Worm (Caenorhabditis elegans) whole organism, young adult: ENCODE measurements around the gene nlp-27.

Experiments
- B0035.1 ChIP-seq: sonication (generic microtip); optimal IDR thresholded peaks from 2 replicates; lab custom pipeline; 2016; ENCODE audit warnings: missing genetic modification characterization, mild to moderate bottlenecking, missing compliant biosample characterization, missing genotype, missing genetic modification reagents
- B0336.3 ChIP-seq: fragments of 200-800 bp; sonication (Bioruptor generic); IDR thresholded peaks from 2 replicates; pipeline ENCODE4 v1.3.6; 2022; ENCODE audit warnings: missing genetic modification characterization, missing compliant biosample characterization
- C06A6.2 ChIP-seq: fragments of 200-800 bp; sonication (Bioruptor generic); conservative IDR thresholded peaks from 2 replicates; pipeline ENCODE4 v1.3.6; 2022; ENCODE audit warnings: missing genetic modification characterization, missing compliant biosample characterization
- C17E4.6 ChIP-seq: fragments of 200-800 bp; sonication (Bioruptor generic); IDR thresholded peaks from 2 replicates; pipeline ENCODE4 v1.3.6; 2022; ENCODE audit warnings: missing genetic modification reagents, missing genetic modification characterization, missing compliant biosample characterization
- D2030.7 ChIP-seq: fragments of 200-800 bp; sonication (Bioruptor generic); IDR thresholded peaks from 2 replicates; pipeline ENCODE4 v1.3.6; 2022; ENCODE audit warnings: missing genetic modification reagents, missing genetic modification characterization, missing compliant biosample characterization
- F22D6.2 ChIP-seq: sonication (generic microtip); optimal IDR thresholded peaks from 2 replicates; lab custom pipeline; 2016; ENCODE audit warnings: mild to moderate bottlenecking, missing genetic modification characterization, missing compliant biosample characterization
- F37B4.10 ChIP-seq: fragments of 200-800 bp; sonication (Bioruptor generic); IDR thresholded peaks from 2 replicates; pipeline ENCODE4 v1.3.6; 2022; ENCODE audit warnings: missing genetic modification characterization, missing compliant biosample characterization
- F57A8.1 ChIP-seq: fragments of 200-800 bp; sonication (Bioruptor generic); optimal IDR thresholded peaks from 2 replicates; lab custom pipeline; 2018; ENCODE audit warnings: mild to moderate bottlenecking, missing genetic modification characterization, moderate library complexity, missing compliant biosample characterization
- T26A5.8 ChIP-seq: sonication (generic microtip); optimal IDR thresholded peaks from 2 replicates; lab custom pipeline; 2016; ENCODE audit warnings: missing genetic modification characterization, missing compliant biosample characterization
- Y79H2A.3 ChIP-seq: fragments of 200-800 bp; sonication (Bioruptor generic); conservative IDR thresholded peaks from 2 replicates; pipeline ENCODE4 v1.3.6; 2022; ENCODE audit warnings: missing genetic modification reagents, missing genetic modification characterization, missing compliant biosample characterization
- Y95B8A.8 ChIP-seq: fragments of 200-800 bp; sonication (Bioruptor generic); IDR thresholded peaks from 2 replicates; pipeline ENCODE4 v1.3.6; 2022; ENCODE audit warnings: missing genetic modification reagents, missing genetic modification characterization, missing compliant biosample characterization
- akir-1 ChIP-seq: fragments of 200-800 bp; sonication (Bioruptor generic); optimal IDR thresholded peaks from 2 replicates; lab custom pipeline; 2018; ENCODE audit warnings: mild to moderate bottlenecking, missing genetic modification characterization, moderate library complexity, missing compliant biosample characterization
- ama-1 ChIP-seq, 3 experiments: fragments of 150-350 bp in 1 of 3; sonication (generic microtip) in 2 of 3; optimal IDR thresholded peaks; 2 replicates each; lab custom pipeline; 2014 to 2018; ENCODE audit warnings: missing biosample characterization in 2 of 3, missing genetic modification characterization in 2 of 3, missing genetic modification reagents in 2 of 3
- ccch-3 ChIP-seq: fragments of 200-800 bp; sonication (Bioruptor generic); optimal IDR thresholded peaks from 2 replicates; lab custom pipeline; 2018; ENCODE audit warnings: mild to moderate bottlenecking, missing genetic modification characterization, missing compliant biosample characterization
- cebp-1 ChIP-seq, 2 experiments: fragments of 200-800 bp in 1 of 2; sonication (Bioruptor generic) in 1 of 2; sonication (generic microtip) in 1 of 2; IDR thresholded peaks in 1 of 2; optimal IDR thresholded peaks in 1 of 2; 2 replicates each; pipeline versions ENCODE4 v1.3.6 to Lab custom; 2017 to 2022; ENCODE audit warnings: missing compliant biosample characterization in 2 of 2, missing genetic modification characterization in 2 of 2, mild to moderate bottlenecking in 1 of 2, missing genetic modification reagents in 1 of 2, moderate library complexity in 1 of 2
- ceh-100 ChIP-seq: fragments of 200-800 bp; sonication (Bioruptor generic); IDR thresholded peaks from 2 replicates; pipeline ENCODE4 v1.3.6; 2022; ENCODE audit warnings: missing genetic modification reagents, missing genetic modification characterization, missing compliant biosample characterization
- ceh-58 ChIP-seq: fragments of 200-800 bp; sonication (Bioruptor generic); IDR thresholded peaks from 2 replicates; pipeline ENCODE4 v1.3.6; 2022; ENCODE audit warnings: missing genetic modification characterization, missing compliant biosample characterization
- ceh-79 ChIP-seq: sonication (generic microtip); optimal IDR thresholded peaks from 2 replicates; lab custom pipeline; 2017; ENCODE audit warnings: mild to moderate bottlenecking, missing genetic modification characterization, missing compliant biosample characterization
- chd-7 ChIP-seq: sonication (generic microtip); optimal IDR thresholded peaks from 2 replicates; lab custom pipeline; 2016; ENCODE audit warnings: mild to moderate bottlenecking, missing genetic modification characterization, moderate library complexity, missing compliant biosample characterization
- ets-4 ChIP-seq: fragments of 200-800 bp; sonication (Bioruptor generic); optimal IDR thresholded peaks from 2 replicates; lab custom pipeline; 2018; ENCODE audit warnings: mild to moderate bottlenecking, missing genetic modification characterization, missing compliant biosample characterization
- fkh-3 ChIP-seq: sonication (generic microtip); optimal IDR thresholded peaks from 2 replicates; lab custom pipeline; 2016; ENCODE audit warnings: mild to moderate bottlenecking, missing genetic modification characterization, missing compliant biosample characterization
- hlh-26 ChIP-seq: fragments of 200-800 bp; sonication (Bioruptor generic); conservative IDR thresholded peaks from 2 replicates; pipeline ENCODE4 v1.3.6; 2022; ENCODE audit warnings: missing genetic modification reagents, missing genetic modification characterization, missing compliant biosample characterization
- hmg-1.2 ChIP-seq: fragments of 200-800 bp; sonication (Bioruptor generic); IDR thresholded peaks from 2 replicates; pipeline ENCODE4 v1.3.6; 2022; ENCODE audit warnings: missing genetic modification reagents, missing genetic modification characterization, missing compliant biosample characterization
- hmg-20 ChIP-seq: fragments of 200-800 bp; sonication (Bioruptor generic); IDR thresholded peaks from 2 replicates; pipeline ENCODE4 v1.3.6; 2022; ENCODE audit warnings: missing genetic modification reagents, missing genetic modification characterization, missing compliant biosample characterization
- hrde-1 ChIP-seq: sonication (generic microtip); optimal IDR thresholded peaks from 2 replicates; lab custom pipeline; 2016; ENCODE audit warnings: missing genetic modification characterization, mild to moderate bottlenecking, missing compliant biosample characterization, moderate library complexity, missing genotype, missing genetic modification reagents, borderline replicate concordance
- hsf-1 ChIP-seq: fragments of 200-800 bp; sonication (Bioruptor generic); IDR thresholded peaks from 2 replicates; pipeline ENCODE4 v1.3.6; 2022; ENCODE audit warnings: missing genetic modification reagents, missing genetic modification characterization, missing compliant biosample characterization
- lag-1 ChIP-seq: fragments of 200-800 bp; sonication (Bioruptor generic); IDR thresholded peaks from 2 replicates; pipeline ENCODE4 v1.3.6; 2022; ENCODE audit warnings: missing genetic modification reagents, missing genetic modification characterization, missing compliant biosample characterization
- lin-40 ChIP-seq: sonication (generic microtip); optimal IDR thresholded peaks from 2 replicates; lab custom pipeline; 2016; ENCODE audit warnings: missing genetic modification characterization, mild to moderate bottlenecking, missing compliant biosample characterization, missing genotype, missing genetic modification reagents
- lin-54 ChIP-seq: fragments of 200-800 bp; sonication (Bioruptor generic); optimal IDR thresholded peaks from 2 replicates; lab custom pipeline; 2018; ENCODE audit warnings: mild to moderate bottlenecking, missing genetic modification characterization, missing compliant biosample characterization
- lsl-1 ChIP-seq: fragments of 200-800 bp; sonication (Bioruptor generic); optimal IDR thresholded peaks from 2 replicates; lab custom pipeline; 2018; ENCODE audit warnings: mild to moderate bottlenecking, missing genetic modification characterization, moderate library complexity, missing compliant biosample characterization
- lsy-27 ChIP-seq: sonication (generic microtip); optimal IDR thresholded peaks from 2 replicates; lab custom pipeline; 2017; ENCODE audit warnings: missing genetic modification characterization, mild to moderate bottlenecking, missing compliant biosample characterization, antibody characterized with exemption, missing genotype, borderline replicate concordance; ENCODE audit not compliant: insufficient read depth
- madf-10 ChIP-seq: sonication (generic microtip); optimal IDR thresholded peaks from 2 replicates; lab custom pipeline; 2016; ENCODE audit warnings: mild to moderate bottlenecking, missing genetic modification characterization, missing compliant biosample characterization
- mxl-1 ChIP-seq: sonication (generic microtip); optimal IDR thresholded peaks from 2 replicates; lab custom pipeline; 2016; ENCODE audit warnings: missing genetic modification characterization, missing compliant biosample characterization
- nfya-1 ChIP-seq: sonication (generic microtip); optimal IDR thresholded peaks from 2 replicates; lab custom pipeline; 2017; ENCODE audit warnings: antibody characterized with exemption, missing compliant biosample characterization, missing genetic modification characterization, borderline replicate concordance; ENCODE audit not compliant: insufficient read depth
- nhr-90 ChIP-seq: sonication (generic microtip); optimal IDR thresholded peaks from 2 replicates; lab custom pipeline; 2016; ENCODE audit warnings: missing genotype, mild to moderate bottlenecking, missing genetic modification characterization, missing compliant biosample characterization
- sea-2 ChIP-seq: fragments of 200-800 bp; sonication (Bioruptor generic); IDR thresholded peaks from 2 replicates; pipeline ENCODE4 v1.3.6; 2022; ENCODE audit warnings: missing genetic modification characterization, missing compliant biosample characterization
- tlf-1 ChIP-seq: fragments of 200-800 bp; sonication (Bioruptor generic); optimal IDR thresholded peaks from 2 replicates; lab custom pipeline; 2018; ENCODE audit warnings: mild to moderate bottlenecking, missing genetic modification characterization, missing compliant biosample characterization
- unc-62 ChIP-seq: fragments of 150-350 bp; optimal IDR thresholded peaks from 2 replicates; lab custom pipeline; 2014; ENCODE audit warnings: missing biosample characterization, missing genetic modification reagents, missing genetic modification characterization
- zfh-2 ChIP-seq: fragments of 200-800 bp; sonication (Bioruptor generic); conservative IDR thresholded peaks from 2 replicates; pipeline ENCODE4 v1.3.6; 2022; ENCODE audit warnings: missing genetic modification reagents, missing genetic modification characterization, missing compliant biosample characterization
- ztf-25 ChIP-seq: fragments of 200-800 bp; sonication (Bioruptor generic); IDR thresholded peaks from 2 replicates; pipeline ENCODE4 v1.3.6; 2022; ENCODE audit warnings: missing genetic modification reagents, missing genetic modification characterization, missing compliant biosample characterization
- ztf-26 ChIP-seq: sonication (generic microtip); optimal IDR thresholded peaks from 2 replicates; lab custom pipeline; 2017; ENCODE audit warnings: missing genetic modification characterization, missing compliant biosample characterization

nlp-27 gene

DNA sequence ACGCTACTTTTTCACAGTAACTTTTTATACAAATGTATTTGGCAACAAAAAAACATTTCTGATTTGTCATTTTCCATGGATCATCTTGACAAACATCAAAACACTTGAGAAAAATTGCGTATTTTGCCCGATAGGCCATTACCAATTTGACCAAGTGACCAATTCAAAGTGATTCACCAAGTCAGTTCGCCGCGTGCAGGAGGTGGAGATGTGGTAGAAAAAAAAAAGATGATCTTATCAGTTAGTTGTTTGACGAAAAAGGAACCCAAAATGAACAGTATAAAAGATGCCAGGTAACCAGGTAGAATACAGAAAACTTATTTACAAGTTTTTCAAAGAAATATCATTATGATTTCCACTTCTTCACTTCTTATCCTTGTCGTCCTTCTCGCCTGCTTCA lies at the start of gene nlp-27:
nlp-27 (plus strand) TSS at position 309 of the 400 bp plus-strand sequence.
- no peak for TF ChIP-seq hsf-1 (GFP tag; lab: Robert Waterston, UW)
- TF ChIP-seq madf-10 (tag; lab: Kevin White, UChicago): no peak
- no peak for TF ChIP-seq mxl-1 (tag; lab: Kevin White, UChicago)
- no peak for TF ChIP-seq F57A8.1 (GFP tag; lab: Kevin White, UChicago)
- no peak for TF ChIP-seq ceh-79 (tag; lab: Kevin White, UChicago)
- TF ChIP-seq zfh-2: no peak

DNA sequence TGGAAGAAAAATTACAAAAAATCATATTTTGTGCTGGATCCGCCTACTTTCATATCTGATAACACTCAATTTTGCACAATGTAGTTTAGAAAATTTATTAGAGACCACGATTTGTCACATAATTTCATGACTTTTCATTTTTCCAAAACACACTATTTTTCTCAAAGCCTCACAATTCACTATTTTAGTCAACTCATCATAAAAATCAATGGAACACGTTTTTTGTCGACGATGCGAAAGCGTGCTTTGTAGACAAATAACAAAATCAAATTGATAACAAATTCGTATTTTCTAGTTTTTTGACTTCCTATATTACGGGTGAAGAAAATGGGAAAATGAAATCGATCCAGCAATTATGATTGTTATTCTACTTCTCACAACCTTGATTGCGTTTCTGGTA lies 47.3 kb upstream of the nlp-27 start, which contains the start of gene cyp-35B2:
cyp-35B2 (plus strand) TSS at position 301 of the 400 bp plus-strand sequence.
- TF ChIP-seq nfya-1 (no peak), ceh-100 (GFP tag; lab: Robert Waterston, UW) (no peak), cebp-1 (GFP tag; IDR thresholded peaks at IDR 0.05; lab: Robert Waterston, UW) (no peak), cebp-1 (tag; optimal IDR thresholded peaks at IDR 0.05; lab: Kevin White, UChicago) (no peak), hlh-26 (GFP tag; lab: Robert Waterston, UW) (no peak), chd-7 (tag; lab: Kevin White, UChicago) (no peak), sea-2 (no peak), unc-62 (GFP tag; lab: Kevin White, UChicago) (no peak), hmg-20 (no peak)

DNA sequence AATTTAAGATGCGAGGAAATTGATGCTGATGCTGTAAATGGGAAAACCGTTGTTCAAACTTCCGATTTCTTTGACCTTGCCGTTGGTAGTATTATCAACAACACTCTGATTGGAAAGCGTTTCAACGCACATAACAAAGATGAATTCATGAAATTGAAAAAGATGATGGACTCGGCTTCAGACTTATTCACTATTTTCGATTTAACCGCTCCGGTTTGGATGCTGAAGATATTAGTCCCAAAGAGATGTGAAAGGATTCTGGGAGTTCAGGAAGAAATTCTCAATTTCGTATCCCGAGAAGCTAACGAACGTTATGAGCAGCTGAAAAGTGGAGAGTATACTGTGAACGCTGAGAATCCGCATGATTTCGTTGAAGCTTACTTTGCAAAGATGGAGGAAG lies 45.8 kb upstream of the nlp-27 start:
- TF ChIP-seq ztf-25 (GFP tag; lab: Robert Waterston, UW) (no peak), tlf-1 (GFP tag; lab: Kevin White, UChicago) (no peak), F57A8.1 (GFP tag; lab: Kevin White, UChicago) (no peak), Y79H2A.3 (GFP tag; lab: Robert Waterston, UW) (no peak), ama-1 (optimal IDR thresholded peaks at IDR 0.05; lab: Kevin White, UChicago) (no peak), ama-1 (GFP tag; optimal IDR thresholded peaks at IDR 0.05; lab: Kevin White, UChicago) (no peak), ccch-3 (no peak), C17E4.6 (GFP tag; lab: Robert Waterston, UW) (no peak), ets-4 (GFP tag; lab: Kevin White, UChicago) (no peak), D2030.7 (GFP tag; lab: Robert Waterston, UW) (no peak), lsy-27 (no peak), B0336.3 (GFP tag; lab: Robert Waterston, UW) (no peak), ztf-26 (tag; lab: Kevin White, UChicago) (no peak), akir-1 (no peak), fkh-3 (tag; lab: Kevin White, UChicago) (no peak), hrde-1 (no peak), F37B4.10 (GFP tag; lab: Robert Waterston, UW) (no peak), Y95B8A.8 (GFP tag; lab: Robert Waterston, UW) (no peak), B0035.1 (tag; lab: Kevin White, UChicago) (no peak), C06A6.2 (GFP tag; lab: Robert Waterston, UW) (no peak)
- TF ChIP-seq, all 124 proteins: peak for 0

DNA sequence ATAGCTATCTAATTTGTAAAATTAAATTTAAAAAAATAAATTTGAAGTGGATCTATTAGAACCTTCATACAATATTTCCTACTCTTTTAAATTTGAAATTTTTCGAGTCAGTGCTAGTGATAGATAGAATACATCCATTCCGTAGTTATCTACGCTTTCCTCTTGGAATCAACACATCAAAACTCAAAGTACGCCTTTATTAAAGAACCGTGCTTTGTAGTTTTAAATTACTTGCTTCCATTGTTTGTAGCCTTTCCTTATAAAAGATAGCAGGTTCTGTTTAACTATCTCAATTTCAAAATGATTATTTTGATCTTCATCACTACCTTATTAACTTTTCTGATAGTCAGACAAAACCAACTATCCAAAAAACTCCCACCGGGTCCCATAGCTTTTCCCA lies 44.1 kb upstream of the nlp-27 start, which contains the start of gene cyp-35B3:
cyp-35B3 (plus strand) TSS at position 301 of the 400 bp plus-strand sequence.
- TF ChIP-seq lin-40 (tag; lab: Kevin White, UChicago) (no peak), lag-1 (GFP tag; lab: Robert Waterston, UW) (no peak), hmg-1.2 (GFP tag; lab: Robert Waterston, UW) (no peak), T26A5.8 (tag; lab: Kevin White, UChicago) (no peak), ceh-79 (tag; lab: Kevin White, UChicago) (no peak), lsl-1 (GFP tag; lab: Kevin White, UChicago) (no peak), zfh-2 (no peak), lin-54 (GFP tag; lab: Kevin White, UChicago) (no peak), ccch-3 (no peak), nhr-90 (no peak), sea-2 (no peak), F22D6.2 (tag; lab: Kevin White, UChicago) (no peak), ceh-58 (no peak)
